Worm (Caenorhabditis elegans) whole organism, L2 larva: ENCODE data around the gene F46B6.13.

Experiments used
- R02D3.7 ChIP-seq: fragments of 150-350 bp; optimal IDR thresholded peaks from 2 replicates; lab custom pipeline; 2014; ENCODE audit warnings: missing biosample characterization, missing genetic modification characterization
- aly-2 ChIP-seq: fragments of 150-350 bp; optimal IDR thresholded peaks from 2 replicates; lab custom pipeline; 2014; ENCODE audit warnings: missing biosample characterization, missing genetic modification characterization
- fos-1 ChIP-seq: fragments of 150-350 bp; optimal IDR thresholded peaks from 2 replicates; lab custom pipeline; 2014; ENCODE audit warnings: missing biosample characterization, missing genetic modification characterization
- nhr-237 ChIP-seq: fragments of 150-350 bp; optimal IDR thresholded peaks from 2 replicates; lab custom pipeline; 2014; ENCODE audit warnings: missing biosample characterization, missing genetic modification characterization

ce11 chrV:9796002-9796401 lies 3.0 kb downstream of the F46B6.13 start:
- TF ChIP-seq fos-1 (tag; lab: Kevin White, UChicago), result no peak
- no peak for TF ChIP-seq aly-2 (tag; lab: Kevin White, UChicago)
- no peak for TF ChIP-seq nhr-237 (tag; lab: Kevin White, UChicago)
- no peak for TF ChIP-seq R02D3.7
